Fruit fly (Drosophila melanogaster): ENCODE data around the gene Pkc98E.

The Pkc98E gene

DNA sequence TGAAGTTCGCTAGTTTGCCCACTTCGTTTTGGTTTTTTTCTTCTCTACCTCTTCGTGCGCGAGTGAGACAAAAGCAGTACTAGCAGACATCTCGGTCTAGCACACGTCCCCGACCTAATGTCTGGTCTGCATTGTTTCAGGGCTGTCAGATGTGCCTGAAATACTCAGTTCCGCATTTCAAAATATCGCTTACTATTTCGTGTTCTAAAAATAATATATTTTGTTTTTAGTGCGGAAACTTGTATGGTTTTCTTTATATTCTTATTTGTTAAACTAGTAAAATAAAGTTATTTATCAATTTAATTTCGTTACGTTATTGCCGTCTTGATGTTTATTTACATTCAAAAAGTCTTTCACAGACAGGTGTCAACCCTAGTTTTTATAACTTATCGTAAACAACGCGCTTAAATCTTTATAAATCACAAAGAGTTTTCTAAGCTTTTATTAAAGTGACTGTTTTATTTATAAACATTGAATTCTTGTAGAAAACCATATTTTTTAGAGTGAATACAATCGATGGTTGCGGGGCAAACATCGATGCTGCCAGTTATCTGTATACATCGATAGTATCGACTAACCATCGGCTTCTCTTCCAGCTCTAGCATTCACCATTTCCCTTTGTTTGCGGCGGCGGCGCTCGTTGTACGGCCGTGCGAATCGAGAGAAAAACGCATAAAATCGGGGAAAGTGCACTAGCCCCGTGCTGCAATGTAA lies 24.4 kb downstream of the Pkc98E start (continued):
- no peak for TF ChIP-seq ac (GFP tag; optimal IDR thresholded peaks at IDR 0.05)
- TF ChIP-seq sens (GFP tag) = peak; percentile 95
- peak; percentile 24 for TF ChIP-seq CG3163 (GFP tag; optimal IDR thresholded peaks at IDR 0.05)
- TF ChIP-seq eyg (GFP tag; optimal IDR thresholded peaks at IDR 0.05) = peak; percentile 31
- no peak for TF ChIP-seq CG31365 (tag; optimal IDR thresholded peaks at IDR 0.05)
- peak; percentile 85 for TF ChIP-seq CG9817 (tag; optimal IDR thresholded peaks at IDR 0.05)
- no peak for TF ChIP-seq Taf1 (GFP tag; IDR thresholded peaks at IDR 0.05)
- TF ChIP-seq lov (optimal IDR thresholded peaks at IDR 0.05) = no peak
- TF ChIP-seq lov (GFP tag; IDR thresholded peaks at IDR 0.05) = no peak
- no peak for TF ChIP-seq H15 (GFP tag; IDR thresholded peaks at IDR 0.05)
- TF ChIP-seq dm (GFP tag; optimal IDR thresholded peaks at IDR 0.05) = peak; percentile 14
- no peak for TF ChIP-seq bbx (GFP tag; IDR thresholded peaks at IDR 0.05; ENCODE audit: partially characterized antibody)
- TF ChIP-seq bigmax (GFP tag; optimal IDR thresholded peaks at IDR 0.05) = no peak
- no peak for TF ChIP-seq CG7372 (GFP tag; IDR thresholded peaks at IDR 0.05)
- TF ChIP-seq CG8388 (GFP tag; optimal IDR thresholded peaks at IDR 0.05) = peak; percentile 64
- peak in 1 of 2 experiments; percentile 73 for TF ChIP-seq bsh (GFP tag; optimal IDR thresholded peaks at IDR 0.05)
- TF ChIP-seq jigr1 (GFP tag; IDR thresholded peaks at IDR 0.05) = no peak
- no peak for TF ChIP-seq Oaz (GFP tag; IDR thresholded peaks at IDR 0.05)
- no peak for TF ChIP-seq Ptx1 (GFP tag; IDR thresholded peaks at IDR 0.05)
- TF ChIP-seq tgo (GFP tag; IDR thresholded peaks at IDR 0.05) = no peak
- peak; percentile 64 for TF ChIP-seq fd3F (GFP tag; optimal IDR thresholded peaks at IDR 0.05)
- no peak for TF ChIP-seq Hey (tag; optimal IDR thresholded peaks at IDR 0.05)
- TF ChIP-seq B-H2 (GFP tag; optimal IDR thresholded peaks at IDR 0.05) = peak; percentile 65
- TF ChIP-seq CG14014 (GFP tag; IDR thresholded peaks at IDR 0.05) = no peak
- no peak for TF ChIP-seq knrl (GFP tag; IDR thresholded peaks at IDR 0.05; ENCODE audit: partially characterized antibody)
- TF ChIP-seq Dbx (GFP tag; IDR thresholded peaks at IDR 0.05) = no peak
- peak; percentile 94 for TF ChIP-seq Sry-δ (GFP tag; optimal IDR thresholded peaks at IDR 0.05)
- TF ChIP-seq cad (GFP tag; optimal IDR thresholded peaks at IDR 0.05) = no peak
- TF ChIP-seq Sox102F (GFP tag; optimal IDR thresholded peaks at IDR 0.05) = peak; percentile 83
- TF ChIP-seq Bteb2 (GFP tag; optimal IDR thresholded peaks at IDR 0.05) = no peak
- no peak for TF ChIP-seq hth (optimal IDR thresholded peaks at IDR 0.05)
- no peak for TF ChIP-seq ttk (GFP tag; IDR thresholded peaks at IDR 0.05)
- TF ChIP-seq mam (GFP tag; optimal IDR thresholded peaks at IDR 0.05) = peak; percentile 65
- TF ChIP-seq CG1529 (GFP tag; optimal IDR thresholded peaks at IDR 0.05) = peak; percentile 45
- TF ChIP-seq CG1602 (GFP tag; optimal IDR thresholded peaks at IDR 0.05) = peak; percentile 39
- no peak for TF ChIP-seq CG6854 (GFP tag; optimal IDR thresholded peaks at IDR 0.05)
- no peak for TF ChIP-seq Hr39 (optimal IDR thresholded peaks at IDR 0.05)
- TF ChIP-seq ab (GFP tag; optimal IDR thresholded peaks at IDR 0.05) = no peak
- TF ChIP-seq CG3838 (GFP tag; optimal IDR thresholded peaks at IDR 0.05) = peak; percentile 24
- TF ChIP-seq CG7271 (tag; optimal IDR thresholded peaks at IDR 0.05) = no peak
- TF ChIP-seq unpg (GFP tag; optimal IDR thresholded peaks at IDR 0.05) = peak; percentile 80
- peak; percentile 85 for TF ChIP-seq CG13424 (tag; optimal IDR thresholded peaks at IDR 0.05)
- peak; percentile 25 for TF ChIP-seq CG1792 (GFP tag; optimal IDR thresholded peaks at IDR 0.05)
- TF ChIP-seq E2f1 (GFP tag; IDR thresholded peaks at IDR 0.05) = no peak
- no peak for TF ChIP-seq CG11695 (GFP tag; IDR thresholded peaks at IDR 0.05)
- peak; percentile 89 for TF ChIP-seq Med (GFP tag)
- no peak for TF ChIP-seq lmd (GFP tag; IDR thresholded peaks at IDR 0.05)
- TF ChIP-seq z (GFP tag; IDR thresholded peaks at IDR 0.05) = no peak
- no peak for TF ChIP-seq al (GFP tag; IDR thresholded peaks at IDR 0.05)
- TF ChIP-seq CG8089 (GFP tag; optimal IDR thresholded peaks at IDR 0.05) = no peak
- peak; percentile 70 for TF ChIP-seq sug (tag; optimal IDR thresholded peaks at IDR 0.05)
- peak; percentile 68 for TF ChIP-seq Hr3 (GFP tag; optimal IDR thresholded peaks at IDR 0.05)
- TF ChIP-seq cas (GFP tag; IDR thresholded peaks at IDR 0.05) = no peak
